Fruit fly (Drosophila melanogaster): ENCODE measurements around the gene gNacalpha.

DNA sequence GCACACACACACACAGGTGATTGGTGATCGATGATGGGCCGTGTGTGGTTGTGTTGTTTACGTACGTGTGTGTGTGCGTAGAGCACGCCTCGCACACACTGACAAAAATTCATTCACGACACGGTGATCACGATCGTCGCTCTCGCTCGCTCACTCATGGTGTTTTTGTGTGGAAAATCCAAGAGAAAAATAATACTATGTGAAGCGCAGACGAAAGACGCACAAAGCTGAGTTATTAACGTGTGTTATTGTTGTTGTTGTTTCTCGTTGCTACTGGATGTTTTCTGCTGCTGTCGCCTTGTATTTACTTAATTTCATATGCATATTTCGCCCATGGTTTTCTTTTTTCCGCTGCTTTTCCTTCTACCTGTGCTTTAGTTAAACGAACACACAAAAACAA lies 40.0 kb downstream of the gNacalpha start:
- TF ChIP-seq CG32121 (GFP tag; IDR thresholded peaks at IDR 0.05) (no peak), Pif1B (GFP tag; optimal IDR thresholded peaks at IDR 0.05) (no peak), Snoo (tag; optimal IDR thresholded peaks at IDR 0.05) (no peak), rn (GFP tag; IDR thresholded peaks at IDR 0.05) (no peak), CG15710 (tag; optimal IDR thresholded peaks at IDR 0.05) (no peak), CG17806 (tag; optimal IDR thresholded peaks at IDR 0.05) (no peak)
